Fruit fly (Drosophila melanogaster) whole organism, embryonic: ENCODE data around the gene RtcB.

Experiments
- ATbp ChIP-seq: fragments of 200-800 bp; sonication (Bioruptor generic); optimal IDR thresholded peaks from 2 replicates; lab custom pipeline; 2017; ENCODE audit warnings: missing biosample characterization, mild to moderate bottlenecking, missing genetic modification characterization, missing genetic modification reagents
- Atf6 ChIP-seq: fragments of 200-800 bp; sonication (Bioruptor generic); IDR thresholded peaks from 2 replicates; pipeline ENCODE4 v1.3.6; 2022; ENCODE audit warnings: missing biosample characterization, missing genetic modification characterization
- Bteb2 ChIP-seq: fragments of 200-800 bp; sonication (Bioruptor generic); optimal IDR thresholded peaks from 2 replicates; lab custom pipeline; 2016; ENCODE audit warnings: missing biosample characterization, missing genetic modification characterization
- CG10543 ChIP-seq: fragments of 200-800 bp; sonication (Bioruptor generic); optimal IDR thresholded peaks from 3 replicates; lab custom pipeline; 2017; ENCODE audit warnings: missing biosample characterization, mild to moderate bottlenecking, missing genetic modification characterization, moderate library complexity
- CG11398 ChIP-seq: fragments of 200-800 bp; sonication (Bioruptor generic); optimal IDR thresholded peaks from 2 replicates; lab custom pipeline; 2016; ENCODE audit warnings: missing biosample characterization, missing genetic modification characterization
- CG11560 ChIP-seq: fragments of 200-800 bp; sonication (Bioruptor generic); IDR thresholded peaks from 3 replicates; pipeline ENCODE4 v1.3.6; 2022; ENCODE audit warnings: missing biosample characterization, missing genetic modification characterization
- CG11696 ChIP-seq: fragments of 200-800 bp; sonication (Bioruptor generic); IDR thresholded peaks from 2 replicates; pipeline ENCODE4 v1.3.6; 2022; ENCODE audit warnings: missing biosample characterization, missing genetic modification characterization
- CG12104 ChIP-seq: fragments of 200-800 bp; sonication (Bioruptor generic); optimal IDR thresholded peaks from 3 replicates; lab custom pipeline; 2016; ENCODE audit warnings: missing biosample characterization, missing genetic modification characterization
- CG1233 ChIP-seq: fragments of 200-800 bp; sonication (Bioruptor generic); optimal IDR thresholded peaks from 4 replicates; lab custom pipeline; 2018; ENCODE audit warnings: missing biosample characterization, mild to moderate bottlenecking, missing genetic modification characterization
- CG13424 ChIP-seq: fragments of 200-800 bp; sonication (Bioruptor generic); optimal IDR thresholded peaks from 2 replicates; lab custom pipeline; 2019; ENCODE audit warnings: missing biosample characterization, mild to moderate bottlenecking, missing genetic modification characterization, moderate library complexity
- CG13624 ChIP-seq: fragments of 200-800 bp; sonication (Bioruptor generic); optimal IDR thresholded peaks from 2 replicates; lab custom pipeline; 2016; ENCODE audit warnings: missing biosample characterization, missing genetic modification characterization
- CG14050 ChIP-seq: fragments of 200-800 bp; sonication (Bioruptor generic); IDR thresholded peaks from 3 replicates; pipeline ENCODE4 v1.3.6; 2022; ENCODE audit warnings: missing biosample characterization, missing genetic modification characterization
- CG15696 ChIP-seq: fragments of 200-800 bp; sonication (Bioruptor generic); optimal IDR thresholded peaks from 2 replicates; lab custom pipeline; 2019; ENCODE audit warnings: missing biosample characterization, mild to moderate bottlenecking, missing genetic modification characterization, moderate library complexity
- CG16779 ChIP-seq: fragments of 200-800 bp; sonication (Bioruptor generic); IDR thresholded peaks from 2 replicates; pipeline ENCODE4 v1.3.6; 2022; ENCODE audit warnings: missing biosample characterization, missing genetic modification characterization
- CG2120 ChIP-seq: fragments of 200-800 bp; sonication (Bioruptor generic); optimal IDR thresholded peaks from 3 replicates; lab custom pipeline; 2016; ENCODE audit warnings: missing biosample characterization, missing genetic modification characterization
- CG3847 ChIP-seq: fragments of 200-800 bp; sonication (Bioruptor generic); IDR thresholded peaks from 2 replicates; pipeline ENCODE4 v1.3.6; 2022; ENCODE audit warnings: missing biosample characterization, missing genetic modification characterization
- CG3995 ChIP-seq: fragments of 200-800 bp; sonication (Bioruptor generic); optimal IDR thresholded peaks from 3 replicates; lab custom pipeline; 2016; ENCODE audit warnings: missing biosample characterization, missing genetic modification characterization
- CG43689 ChIP-seq: fragments of 200-800 bp; sonication (Bioruptor generic); IDR thresholded peaks from 2 replicates; pipeline ENCODE4 v1.3.6; 2022; ENCODE audit warnings: missing biosample characterization, missing genetic modification characterization
- CG4404 ChIP-seq: fragments of 200-800 bp; sonication (Bioruptor generic); IDR thresholded peaks from 2 replicates; pipeline ENCODE4 v1.3.6; 2022; ENCODE audit warnings: missing biosample characterization, missing genetic modification characterization
- CG5245 ChIP-seq: fragments of 200-800 bp; sonication (Bioruptor generic); optimal IDR thresholded peaks from 3 replicates; lab custom pipeline; 2016; ENCODE audit warnings: missing biosample characterization, missing genetic modification characterization
- CG6813 ChIP-seq: fragments of 200-800 bp; sonication (Bioruptor generic); optimal IDR thresholded peaks from 2 replicates; lab custom pipeline; 2017; ENCODE audit warnings: missing biosample characterization, missing genetic modification characterization, mild to moderate bottlenecking, moderate library complexity, missing genetic modification reagents
- CG7372 ChIP-seq: fragments of 200-800 bp; sonication (Bioruptor generic); IDR thresholded peaks from 2 replicates; pipeline ENCODE4 v1.3.6; 2022; ENCODE audit warnings: missing biosample characterization, missing genetic modification characterization
- Doc2 ChIP-seq: fragments of 200-800 bp; sonication (Bioruptor generic); IDR thresholded peaks from 2 replicates; pipeline ENCODE4 v1.3.6; 2022; ENCODE audit warnings: missing biosample characterization, missing genetic modification characterization
- Ets65A ChIP-seq: fragments of 200-800 bp; sonication (Bioruptor generic); peaks from one replicate; lab custom pipeline; 2016; ENCODE audit warnings: missing biosample characterization, missing genetic modification characterization
- GATAe ChIP-seq: fragments of 200-800 bp; sonication (Bioruptor generic); conservative IDR thresholded peaks from 2 replicates; pipeline ENCODE4 v1.3.6; 2022; ENCODE audit warnings: missing biosample characterization, missing genetic modification characterization
- HHEX ChIP-seq: fragments of 200-800 bp; sonication (Bioruptor generic); optimal IDR thresholded peaks from 3 replicates; lab custom pipeline; 2017; ENCODE audit warnings: missing biosample characterization, mild to moderate bottlenecking, missing genetic modification characterization, missing genetic modification reagents
- Hsf ChIP-seq: fragments of 200-800 bp; sonication (Bioruptor generic); optimal IDR thresholded peaks from 3 replicates; lab custom pipeline; 2016; ENCODE audit warnings: missing biosample characterization, missing genetic modification characterization
- NC2β ChIP-seq: fragments of 200-800 bp; sonication (Bioruptor generic); optimal IDR thresholded peaks from 2 replicates; lab custom pipeline; 2016; ENCODE audit warnings: missing biosample characterization, missing genetic modification characterization
- Rx ChIP-seq: fragments of 200-800 bp; sonication (Bioruptor generic); IDR thresholded peaks from 2 replicates; pipeline ENCODE4 v1.3.6; 2022; ENCODE audit warnings: missing biosample characterization, missing genetic modification characterization
- bowl ChIP-seq: fragments of 200-800 bp; sonication (Bioruptor generic); IDR thresholded peaks from 2 replicates; pipeline ENCODE4 v1.3.6; 2022; ENCODE audit warnings: missing biosample characterization, missing genetic modification characterization
- cas ChIP-seq: fragments of 200-800 bp; sonication (Bioruptor generic); IDR thresholded peaks from 2 replicates; pipeline ENCODE4 v1.3.6; 2022; ENCODE audit warnings: missing biosample characterization, missing genetic modification characterization
- cg ChIP-seq: fragments of 200-800 bp; sonication (Bioruptor generic); optimal IDR thresholded peaks from 3 replicates; lab custom pipeline; 2019; ENCODE audit warnings: missing biosample characterization, mild to moderate bottlenecking, missing genetic modification characterization, moderate library complexity
- crp ChIP-seq, 2 experiments: fragments of 200-800 bp; sonication (Bioruptor generic); optimal IDR thresholded peaks; 2 replicates in 1 of 2; 3 replicates in 1 of 2; lab custom pipeline; 2017; ENCODE audit warnings: missing biosample characterization in 2 of 2, missing genetic modification characterization in 2 of 2, mild to moderate bottlenecking in 1 of 2, moderate library complexity in 1 of 2
- en ChIP-seq: fragments of 200-800 bp; sonication (Bioruptor generic); optimal IDR thresholded peaks from 2 replicates; lab custom pipeline; 2016; ENCODE audit warnings: missing biosample characterization, missing genetic modification characterization
- eve ChIP-seq, 2 experiments: fragments of >200 bp; optimal IDR thresholded peaks; 2 replicates each; lab custom pipeline; 2017; ENCODE audit warnings: missing biosample characterization in 2 of 2, missing genetic modification characterization in 2 of 2
- grn ChIP-seq: fragments of 200-800 bp; sonication (Bioruptor generic); optimal IDR thresholded peaks from 3 replicates; lab custom pipeline; 2017; ENCODE audit warnings: missing biosample characterization, missing genetic modification characterization
- her ChIP-seq: fragments of 200-800 bp; sonication (Bioruptor generic); optimal IDR thresholded peaks from 2 replicates; lab custom pipeline; 2016; ENCODE audit warnings: missing biosample characterization, missing genetic modification characterization
- insv ChIP-seq, 2 experiments: fragments of 200-800 bp; sonication (Bioruptor generic); optimal IDR thresholded peaks; 3 replicates each; lab custom pipeline; 2016 to 2018; ENCODE audit warnings: missing biosample characterization in 2 of 2, missing genetic modification characterization in 2 of 2
- inv ChIP-seq: fragments of 200-800 bp; sonication (Bioruptor generic); IDR thresholded peaks from 2 replicates; pipeline ENCODE4 v1.3.6; 2022; ENCODE audit warnings: missing biosample characterization, missing genetic modification characterization; ENCODE audit not compliant: partially characterized antibody
- lab ChIP-seq: fragments of 200-800 bp; sonication (Bioruptor generic); optimal IDR thresholded peaks from 3 replicates; lab custom pipeline; 2017; ENCODE audit warnings: missing biosample characterization, missing genetic modification characterization, mild to moderate bottlenecking, moderate library complexity, missing genetic modification reagents
- luna ChIP-seq: fragments of 200-800 bp; sonication (Bioruptor generic); optimal IDR thresholded peaks from 2 replicates; lab custom pipeline; 2016; ENCODE audit warnings: missing biosample characterization, missing genetic modification characterization
- mirr ChIP-seq: fragments of 200-800 bp; sonication (Bioruptor generic); optimal IDR thresholded peaks from 3 replicates; lab custom pipeline; 2018; ENCODE audit warnings: missing biosample characterization, mild to moderate bottlenecking, missing genetic modification characterization
- shn ChIP-seq: fragments of 200-800 bp; sonication (Bioruptor generic); optimal IDR thresholded peaks from 3 replicates; lab custom pipeline; 2016; ENCODE audit warnings: missing biosample characterization, missing genetic modification characterization
- slp2 ChIP-seq: fragments of 200-800 bp; sonication (Bioruptor generic); optimal IDR thresholded peaks from 2 replicates; lab custom pipeline; 2016; ENCODE audit warnings: missing biosample characterization, missing genetic modification characterization
- tna ChIP-seq: fragments of 200-800 bp; sonication (Bioruptor generic); IDR thresholded peaks from 2 replicates; pipeline ENCODE4 v1.3.6; 2022; ENCODE audit warnings: missing biosample characterization, missing genetic modification characterization; ENCODE audit not compliant: partially characterized antibody
- trem ChIP-seq: fragments of 200-800 bp; optimal IDR thresholded peaks from 3 replicates; lab custom pipeline; 2019; ENCODE audit warnings: missing biosample characterization, mild to moderate bottlenecking, missing genetic modification characterization, moderate library complexity
- tup ChIP-seq: fragments of 200-800 bp; sonication (Bioruptor generic); optimal IDR thresholded peaks from 2 replicates; lab custom pipeline; 2016; ENCODE audit warnings: missing biosample characterization, mild to moderate bottlenecking, missing genetic modification characterization, moderate library complexity
- unc-4 ChIP-seq: fragments of 200-800 bp; sonication (Bioruptor generic); IDR thresholded peaks from 2 replicates; pipeline ENCODE4 v1.3.6; 2022; ENCODE audit warnings: missing biosample characterization, missing genetic modification characterization; ENCODE audit not compliant: partially characterized antibody
- wdn ChIP-seq: fragments of 200-800 bp; sonication (Bioruptor generic); IDR thresholded peaks from 2 replicates; pipeline ENCODE4 v1.3.6; 2022; ENCODE audit warnings: missing biosample characterization, missing genetic modification characterization

Gene RtcB

dm6 chr2L:19398317-19399234 is 31.9 kb upstream of the RtcB start, which contains the start of gene CG17544 (continued):
- peak; percentile 57; the same call in 1 of the 2 replicates for TF ChIP-seq CG16779
- peak; percentile 89 for TF ChIP-seq CG13424 (tag; lab: Kevin White, UChicago)
- peak; percentile 81 for TF ChIP-seq CG6813 (GFP tag; lab: Kevin White, UChicago)
- no peak for TF ChIP-seq en
- TF ChIP-seq inv, result no peak
- no peak; the same call in 2 of the 3 replicates for TF ChIP-seq CG14050
- TF ChIP-seq CG5245, result no peak
- TF ChIP-seq eve (GFP tag; optimal IDR thresholded peaks at IDR 0.05; lab: Kevin White, UChicago), result peak in 1 of 2 experiments; percentile 10
- no peak for TF ChIP-seq cas (GFP tag; lab: Robert Waterston, UW)
- no peak for TF ChIP-seq grn
- peak; percentile 57 for TF ChIP-seq Atf6 (GFP tag; lab: Robert Waterston, UW)
- peak; percentile 70 for TF ChIP-seq ATbp (GFP tag; lab: Kevin White, UChicago)
- no peak for TF ChIP-seq CG3995 (GFP tag; lab: Kevin White, UChicago)
- TF ChIP-seq tna (GFP tag; lab: Robert Waterston, UW), result no peak; the same call in 1 of the 2 replicates
- peak; percentile 18 for TF ChIP-seq CG13624 (GFP tag; lab: Kevin White, UChicago)
- TF ChIP-seq luna (GFP tag; lab: Kevin White, UChicago), result no peak
- TF ChIP-seq CG10543 (GFP tag; lab: Kevin White, UChicago), result peak; percentile 92
- TF ChIP-seq slp2 (GFP tag; lab: Kevin White, UChicago), result peak; percentile 42
- TF ChIP-seq lab (GFP tag; lab: Kevin White, UChicago), result peak; percentile 91
- TF ChIP-seq her (GFP tag; lab: Kevin White, UChicago), result no peak
- no peak for TF ChIP-seq NC2β (GFP tag; lab: Kevin White, UChicago)
- TF ChIP-seq CG43689 (GFP tag; lab: Robert Waterston, UW), result no peak
- no peak for TF ChIP-seq tup
- TF ChIP-seq CG11560, result 0 out of 3 replicates have a peak, but pooled peaks have one; percentile 8
- TF ChIP-seq Doc2 (GFP tag; lab: Robert Waterston, UW), result no peak
- TF ChIP-seq insv (GFP tag; optimal IDR thresholded peaks at IDR 0.05; lab: Kevin White, UChicago), result peak in 1 of 2 experiments; percentile 28
- TF ChIP-seq shn, result no peak
- TF ChIP-seq cg (GFP tag; lab: Kevin White, UChicago), result peak; percentile 90
- no peak for TF ChIP-seq CG11696
- TF ChIP-seq crp (GFP tag; optimal IDR thresholded peaks at IDR 0.05; lab: Kevin White, UChicago), result peak in 1 of 2 experiments; percentile 34
- TF ChIP-seq bowl, result no peak
- TF ChIP-seq CG2120 (GFP tag; lab: Kevin White, UChicago), result peak; percentile 68
- TF ChIP-seq CG11398 (GFP tag; lab: Kevin White, UChicago), result no peak
- TF ChIP-seq Rx (GFP tag; lab: Robert Waterston, UW), result peak; percentile 52; the same call in 1 of the 2 replicates
- peak; percentile 42 for TF ChIP-seq wdn (GFP tag; lab: Robert Waterston, UW)
- TF ChIP-seq CG12104 (GFP tag; lab: Kevin White, UChicago), result peak; percentile 52
- peak; percentile 48 for TF ChIP-seq unc-4 (GFP tag; lab: Robert Waterston, UW)
- TF ChIP-seq CG1233 (GFP tag; lab: Kevin White, UChicago), result peak; percentile 89
- peak; percentile 83 for TF ChIP-seq HHEX
- peak; percentile 26 for TF ChIP-seq Hsf
- TF ChIP-seq CG4404 (GFP tag; lab: Robert Waterston, UW), result peak; percentile 67
- TF ChIP-seq mirr, result peak; percentile 68
- TF ChIP-seq CG7372 (GFP tag; lab: Robert Waterston, UW), result peak; percentile 25
- peak; percentile 91 for TF ChIP-seq Ets65A (GFP tag; lab: Kevin White, UChicago)
- peak; percentile 71 for TF ChIP-seq CG15696
- TF ChIP-seq GATAe (GFP tag; lab: Robert Waterston, UW), result no peak
- peak; percentile 56; the same call in 1 of the 2 replicates for TF ChIP-seq CG3847
- peak; percentile 75 for TF ChIP-seq trem
- TF ChIP-seq Bteb2 (GFP tag; lab: Kevin White, UChicago), result no peak
